Worm (Caenorhabditis elegans): ENCODE data around the gene Y46G5A.38.

DNA sequence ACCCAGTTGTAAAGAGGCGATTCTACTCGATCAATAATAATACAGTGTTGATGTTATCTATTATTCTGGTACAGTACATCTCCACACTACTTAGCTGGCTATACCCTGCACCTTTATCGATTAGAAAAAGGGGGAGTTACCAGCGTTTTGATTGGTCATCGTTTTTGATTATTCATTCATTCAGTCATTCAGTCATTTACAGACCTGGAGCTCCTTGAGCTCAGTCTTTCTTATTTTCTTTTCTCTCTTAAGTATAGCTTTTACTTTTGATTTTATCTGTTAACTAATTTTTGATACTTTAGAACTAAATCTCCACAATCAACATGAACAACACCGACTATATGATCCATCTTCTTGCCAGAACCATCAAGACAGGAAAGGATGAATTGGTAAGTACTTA is 23.3 kb downstream of the Y46G5A.38 start, which contains the start of gene Y46G5A.28:
- TF ChIP-seq hmg-4 (GFP tag; optimal IDR thresholded peaks at IDR 0.05) = no peak
- no peak for TF ChIP-seq ceh-13 (GFP tag; optimal IDR thresholded peaks at IDR 0.05)
- no peak for TF ChIP-seq tra-4 (tag; optimal IDR thresholded peaks at IDR 0.05)
- no peak for TF ChIP-seq ama-1 (optimal IDR thresholded peaks at IDR 0.05)
- no peak for TF ChIP-seq tbx-11 (GFP tag; IDR thresholded peaks at IDR 0.05)
- no peak for TF ChIP-seq pes-1 (GFP tag; IDR thresholded peaks at IDR 0.05)
- TF ChIP-seq flt-1 (GFP tag; IDR thresholded peaks at IDR 0.05) = no peak
- no peak for TF ChIP-seq B0310.2 (tag; optimal IDR thresholded peaks at IDR 0.05)
